Worm (Caenorhabditis elegans) whole organism, L2 larva: Measurements from ENCODE around the gene ZC443.7.

ENCODE experiments used
- F13H6.1 ChIP-seq: sonication (generic microtip); optimal IDR thresholded peaks from 2 replicates; lab custom pipeline; 2016; ENCODE audit warnings: missing genetic modification characterization, missing compliant biosample characterization
- ceh-82 ChIP-seq: fragments of 150-350 bp; optimal IDR thresholded peaks from 2 replicates; lab custom pipeline; 2014; ENCODE audit warnings: missing biosample characterization, missing genetic modification characterization
- elt-1 ChIP-seq: fragments of 150-350 bp; optimal IDR thresholded peaks from 2 replicates; lab custom pipeline; 2014; ENCODE audit warnings: missing biosample characterization, missing genetic modification characterization
- nhr-11 ChIP-seq: fragments of 150-350 bp; optimal IDR thresholded peaks from 2 replicates; lab custom pipeline; 2014; ENCODE audit warnings: missing biosample characterization, missing genetic modification characterization
- nhr-21 ChIP-seq: fragments of 150-350 bp; optimal IDR thresholded peaks from 2 replicates; lab custom pipeline; 2014; ENCODE audit warnings: missing biosample characterization, missing genetic modification characterization
- ztf-11 ChIP-seq: sonication (generic microtip); optimal IDR thresholded peaks from 2 replicates; lab custom pipeline; 2017; ENCODE audit warnings: missing biosample characterization, missing genetic modification characterization

- TF ChIP-seq elt-1 (tag; lab: Kevin White, UChicago) (no peak), nhr-11 (tag; lab: Kevin White, UChicago) (no peak), ztf-11 (tag; lab: Kevin White, UChicago) (no peak), nhr-21 (tag; lab: Kevin White, UChicago) (no peak), ceh-82 (tag; lab: Kevin White, UChicago) (no peak), F13H6.1 (no peak)
Measured at ce11 chrV:12787026-12787425, 19.3 kb upstream of the ZC443.7 start, which contains the start of gene fkb-4.
